Worm (Caenorhabditis elegans): ENCODE data around the gene ceh-14.

Gene ceh-14

DNA sequence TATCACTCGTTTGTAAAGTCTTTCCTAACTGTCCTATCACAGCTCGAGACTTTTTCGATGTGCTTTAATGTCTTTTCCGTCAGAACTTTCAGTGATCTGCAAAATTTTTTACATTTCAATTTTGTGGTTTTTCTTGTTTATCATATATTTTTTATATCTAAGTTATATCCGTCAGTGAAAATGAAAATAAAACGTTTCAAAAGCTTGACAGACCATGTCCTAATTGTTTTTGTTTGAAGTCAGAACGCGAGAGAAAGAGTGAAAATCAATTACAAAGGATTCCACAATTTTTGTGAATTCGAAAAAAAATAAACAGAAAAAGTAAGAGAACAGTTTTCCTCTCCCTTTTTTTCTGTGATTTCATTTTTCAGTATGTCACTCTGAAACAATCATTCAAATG lies 15.6 kb upstream of the ceh-14 start, which contains the start of gene F46C8.1:
Gene F46C8.1 (plus strand): TSS at position 301 of the 400 bp plus-strand sequence.
- no peak for TF ChIP-seq tab-1 (GFP tag; IDR thresholded peaks at IDR 0.05)
- no peak for TF ChIP-seq cog-1 (tag; optimal IDR thresholded peaks at IDR 0.05)
- TF ChIP-seq ztf-29 (GFP tag; IDR thresholded peaks at IDR 0.05) = no peak
- TF ChIP-seq ztf-23 (GFP tag; IDR thresholded peaks at IDR 0.05) = no peak
- TF ChIP-seq ref-1 (GFP tag; conservative IDR thresholded peaks at IDR 0.05) = no peak

DNA sequence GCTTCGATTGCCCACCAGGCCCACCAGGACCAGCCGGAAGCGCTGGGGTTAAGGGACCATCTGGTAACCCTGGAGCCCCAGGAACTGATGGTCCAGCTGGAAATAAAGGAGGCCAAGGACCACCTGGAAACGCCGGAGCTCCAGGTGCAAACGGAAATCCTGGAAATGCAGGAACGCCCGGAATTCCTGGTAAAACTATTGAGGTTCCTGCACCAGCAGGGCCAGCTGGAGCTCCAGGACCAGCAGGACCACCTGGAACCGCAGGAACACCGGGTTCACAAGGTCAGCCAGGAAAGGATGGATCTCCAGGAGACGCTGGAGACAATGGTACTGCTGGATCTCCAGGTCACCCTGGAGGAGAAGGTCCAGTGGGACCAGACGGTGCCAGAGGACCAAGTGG lies 15.2 kb upstream of the ceh-14 start:
- TF ChIP-seq cog-1 (tag; optimal IDR thresholded peaks at IDR 0.05) (no peak), flt-1 (GFP tag; IDR thresholded peaks at IDR 0.05) (no peak), T22C8.4 (GFP tag; IDR thresholded peaks at IDR 0.05) (no peak), klf-2 (GFP tag; conservative IDR thresholded peaks at IDR 0.05) (no peak), ref-1 (GFP tag; conservative IDR thresholded peaks at IDR 0.05) (no peak), tab-1 (GFP tag; IDR thresholded peaks at IDR 0.05) (no peak), ztf-23 (GFP tag; IDR thresholded peaks at IDR 0.05) (no peak), ztf-29 (GFP tag; IDR thresholded peaks at IDR 0.05) (no peak), med-1 (GFP tag; optimal IDR thresholded peaks at IDR 0.05; ENCODE audit: insufficient read depth) (no peak)

DNA sequence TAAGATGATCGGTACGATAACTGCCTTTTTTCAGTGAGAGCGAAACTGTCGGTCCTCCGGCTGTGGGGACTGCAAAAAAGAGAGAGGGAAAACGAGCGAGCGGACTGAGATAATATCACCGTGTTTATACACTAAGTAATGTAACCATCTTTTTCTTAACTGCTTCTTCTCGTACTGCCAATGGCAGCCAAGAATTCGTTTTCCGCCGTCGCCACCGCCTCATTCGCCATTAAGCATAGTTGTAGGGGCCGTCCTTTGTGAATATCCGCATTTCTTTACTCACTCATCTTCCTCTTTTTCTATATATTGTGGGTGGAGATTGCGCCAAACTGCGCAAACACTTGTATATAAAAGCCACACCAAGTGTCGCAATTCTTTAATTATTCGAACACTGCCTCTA lies 14.0 kb upstream of the ceh-14 start, which contains the start of gene col-174:
Gene col-174 (plus strand): TSS at position 301 of the 400 bp plus-strand sequence.
- no peak for TF ChIP-seq klf-2 (GFP tag; conservative IDR thresholded peaks at IDR 0.05)
- TF ChIP-seq ztf-23 (GFP tag; IDR thresholded peaks at IDR 0.05) = no peak
- TF ChIP-seq cog-1 (tag; optimal IDR thresholded peaks at IDR 0.05) = no peak
- no peak for TF ChIP-seq ref-1 (GFP tag; conservative IDR thresholded peaks at IDR 0.05)
- no peak for TF ChIP-seq tab-1 (GFP tag; IDR thresholded peaks at IDR 0.05)

DNA sequence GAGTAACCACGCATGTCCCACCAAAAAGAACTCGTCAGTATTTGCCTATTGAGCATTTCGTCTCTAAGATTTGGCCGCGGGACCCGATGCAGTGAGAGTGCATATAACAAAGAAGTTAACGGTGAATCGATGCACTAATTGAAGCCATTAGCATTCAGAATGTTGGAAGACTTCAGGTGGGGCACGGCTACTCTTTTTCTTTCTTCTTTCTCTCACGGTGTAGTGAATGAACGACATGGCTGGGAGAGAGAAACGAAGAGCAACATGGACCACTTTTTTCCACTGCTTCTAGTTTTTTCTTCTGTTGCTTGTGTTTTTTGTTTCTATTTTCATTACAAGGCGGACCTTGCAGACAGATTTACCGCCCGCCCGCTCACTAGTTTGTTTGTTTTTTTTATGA lies 8.5 kb upstream of the ceh-14 start:
- TF ChIP-seq ztf-23 (GFP tag; IDR thresholded peaks at IDR 0.05) (no peak), tab-1 (GFP tag; IDR thresholded peaks at IDR 0.05) (no peak), med-1 (GFP tag; optimal IDR thresholded peaks at IDR 0.05; ENCODE audit: insufficient read depth) (no peak), T22C8.4 (GFP tag; IDR thresholded peaks at IDR 0.05) (no peak), ref-1 (GFP tag; conservative IDR thresholded peaks at IDR 0.05) (no peak)

DNA sequence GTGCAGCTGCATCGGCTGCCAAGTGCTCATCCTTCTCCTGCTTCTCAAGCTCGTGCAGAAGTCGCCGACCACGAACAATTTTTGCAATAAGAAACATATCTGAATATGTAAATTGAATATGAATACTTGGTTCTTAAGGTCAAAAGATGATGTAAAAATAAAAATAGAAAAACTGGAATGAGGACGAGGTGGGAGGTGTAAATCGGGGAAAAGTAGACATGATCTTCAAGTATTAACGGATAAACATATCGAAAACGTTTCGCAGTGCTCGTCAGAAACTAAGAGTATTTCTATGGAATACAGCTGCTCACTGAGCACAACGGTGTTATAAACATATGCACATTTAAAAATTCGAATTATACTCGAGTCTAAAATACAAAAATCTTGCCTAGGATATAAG lies 7.5 kb upstream of the ceh-14 start, which contains the start of gene glb-16:
Gene glb-16 (minus strand): TSS at position 101 of the 400 bp plus-strand sequence.
- TF ChIP-seq klf-2 (GFP tag; conservative IDR thresholded peaks at IDR 0.05) (no peak), flt-1 (GFP tag; IDR thresholded peaks at IDR 0.05) (no peak), tab-1 (GFP tag; IDR thresholded peaks at IDR 0.05) (no peak), ref-1 (GFP tag; conservative IDR thresholded peaks at IDR 0.05) (no peak), ztf-29 (GFP tag; IDR thresholded peaks at IDR 0.05) (no peak), med-1 (GFP tag; optimal IDR thresholded peaks at IDR 0.05; ENCODE audit: insufficient read depth) (no peak), ztf-23 (GFP tag; IDR thresholded peaks at IDR 0.05) (no peak), cog-1 (tag; optimal IDR thresholded peaks at IDR 0.05) (no peak), T22C8.4 (GFP tag; IDR thresholded peaks at IDR 0.05) (no peak)

DNA sequence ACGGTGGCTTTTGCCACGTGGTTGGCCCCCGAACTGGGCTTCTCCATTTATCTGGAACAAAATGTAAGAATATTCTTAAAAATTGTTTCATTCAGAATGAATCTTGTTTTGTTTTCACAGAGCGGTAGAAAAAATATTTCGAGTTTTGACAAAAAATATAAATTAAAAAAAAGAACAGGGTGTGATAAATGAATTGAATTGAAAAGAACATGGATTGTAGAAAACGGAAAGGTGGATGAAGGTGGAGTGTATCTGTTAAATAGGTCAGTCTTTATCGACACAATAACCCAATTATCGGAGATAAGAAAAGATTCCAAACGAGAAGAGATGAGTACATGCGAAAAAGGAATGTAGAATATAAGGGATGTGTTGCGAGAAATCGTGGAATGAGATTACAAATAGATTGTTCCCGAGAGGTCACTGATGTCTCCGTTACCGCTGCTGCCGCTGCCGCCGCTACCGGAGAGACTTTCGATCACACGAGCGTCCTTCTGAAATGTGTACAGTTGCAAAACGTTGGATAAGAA lies 5.3 kb upstream of the ceh-14 start, which contains the start of gene dpy-7:
Gene dpy-7 (minus strand): TSS at position 51 of the 527 bp plus-strand sequence.
- TF ChIP-seq ztf-29 (GFP tag; IDR thresholded peaks at IDR 0.05) (no peak), flt-1 (GFP tag; IDR thresholded peaks at IDR 0.05) (no peak), cog-1 (tag; optimal IDR thresholded peaks at IDR 0.05) (no peak), klf-2 (GFP tag; conservative IDR thresholded peaks at IDR 0.05) (no peak), ztf-23 (GFP tag; IDR thresholded peaks at IDR 0.05) (no peak), tab-1 (GFP tag; IDR thresholded peaks at IDR 0.05) (no peak), T22C8.4 (GFP tag; IDR thresholded peaks at IDR 0.05) (no peak), med-1 (GFP tag; optimal IDR thresholded peaks at IDR 0.05; ENCODE audit: insufficient read depth) (no peak), ref-1 (GFP tag; conservative IDR thresholded peaks at IDR 0.05) (no peak)

DNA sequence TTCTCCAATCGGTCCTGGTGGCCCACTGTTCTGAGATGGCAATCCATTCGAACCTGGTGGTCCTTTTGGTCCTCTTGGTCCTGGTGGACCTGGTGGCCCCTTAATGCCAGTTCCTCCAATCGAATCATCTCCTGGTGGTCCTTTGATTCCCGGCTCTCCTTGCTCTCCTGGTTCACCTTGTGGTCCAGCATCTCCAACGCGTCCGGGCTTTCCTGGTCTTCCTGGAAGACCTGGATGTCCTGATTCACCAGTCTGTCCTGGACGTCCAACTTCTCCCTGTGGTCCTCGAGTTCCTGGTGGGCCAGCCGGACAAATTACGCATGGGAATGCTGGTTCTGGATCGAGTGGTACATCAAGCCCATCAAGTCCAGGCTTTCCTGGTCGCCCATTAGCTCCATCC lies 4.3 kb upstream of the ceh-14 start:
- no peak for TF ChIP-seq klf-2 (GFP tag; conservative IDR thresholded peaks at IDR 0.05)
- TF ChIP-seq cog-1 (tag; optimal IDR thresholded peaks at IDR 0.05) = no peak
- no peak; the same call in 1 of the 2 replicates for TF ChIP-seq ztf-29 (GFP tag; IDR thresholded peaks at IDR 0.05)
- no peak for TF ChIP-seq T22C8.4 (GFP tag; IDR thresholded peaks at IDR 0.05)
- no peak for TF ChIP-seq ref-1 (GFP tag; conservative IDR thresholded peaks at IDR 0.05)
- TF ChIP-seq ztf-23 (GFP tag; IDR thresholded peaks at IDR 0.05) = no peak
- no peak for TF ChIP-seq flt-1 (GFP tag; IDR thresholded peaks at IDR 0.05)
- TF ChIP-seq tab-1 (GFP tag; IDR thresholded peaks at IDR 0.05) = no peak
- TF ChIP-seq med-1 (GFP tag; optimal IDR thresholded peaks at IDR 0.05; ENCODE audit: insufficient read depth) = no peak

DNA sequence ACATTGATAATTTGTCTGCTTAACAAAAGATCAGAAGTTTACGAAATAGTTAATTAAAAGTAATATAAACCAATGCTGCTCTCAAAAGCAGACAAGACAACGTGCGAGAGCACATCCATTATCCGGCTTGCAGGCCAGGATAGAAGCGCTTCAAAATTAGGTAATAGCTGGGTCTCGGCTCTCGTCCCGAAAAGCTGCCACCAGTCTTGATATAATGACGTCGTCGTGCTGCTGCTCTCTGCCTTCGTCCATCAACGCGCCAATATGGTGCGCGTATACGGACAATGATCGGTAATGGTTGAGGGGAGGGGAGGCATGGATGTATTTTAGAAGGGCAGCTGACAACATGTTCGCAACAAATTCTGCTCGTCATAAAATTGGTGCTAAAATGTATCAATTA lies 1.9 kb upstream of the ceh-14 start:
- no peak for TF ChIP-seq T22C8.4 (GFP tag; IDR thresholded peaks at IDR 0.05)

DNA sequence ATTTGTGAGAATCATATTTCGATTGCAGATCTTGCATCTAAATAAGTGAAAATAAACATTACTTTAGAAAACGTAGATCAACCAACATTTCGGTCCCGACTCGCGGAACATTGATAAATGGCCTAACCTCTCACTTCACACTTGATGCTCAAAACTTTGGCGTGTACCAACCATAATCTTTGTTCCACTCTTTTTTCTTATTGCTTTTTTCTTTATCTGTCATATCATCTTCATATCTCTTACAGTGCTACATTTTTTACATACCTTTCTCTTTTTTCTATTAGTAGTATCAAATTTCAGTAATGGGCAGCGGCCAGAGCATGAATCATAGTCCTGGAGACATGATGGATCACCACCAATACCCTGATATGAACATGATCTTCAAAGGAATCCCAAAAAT lies 7.3 kb downstream of the ceh-14 start, which contains the start of gene F46C8.3:
Gene F46C8.3 (plus strand): TSS at position 301 of the 400 bp plus-strand sequence.
- TF ChIP-seq med-1 (GFP tag; optimal IDR thresholded peaks at IDR 0.05; ENCODE audit: insufficient read depth) (no peak), ztf-23 (GFP tag; IDR thresholded peaks at IDR 0.05) (no peak), T22C8.4 (GFP tag; IDR thresholded peaks at IDR 0.05) (no peak), cog-1 (tag; optimal IDR thresholded peaks at IDR 0.05) (no peak), ref-1 (GFP tag; conservative IDR thresholded peaks at IDR 0.05) (no peak), klf-2 (GFP tag; conservative IDR thresholded peaks at IDR 0.05) (no peak), ztf-29 (GFP tag; IDR thresholded peaks at IDR 0.05) (no peak), tab-1 (GFP tag; IDR thresholded peaks at IDR 0.05) (no peak), flt-1 (GFP tag; IDR thresholded peaks at IDR 0.05) (no peak)

DNA sequence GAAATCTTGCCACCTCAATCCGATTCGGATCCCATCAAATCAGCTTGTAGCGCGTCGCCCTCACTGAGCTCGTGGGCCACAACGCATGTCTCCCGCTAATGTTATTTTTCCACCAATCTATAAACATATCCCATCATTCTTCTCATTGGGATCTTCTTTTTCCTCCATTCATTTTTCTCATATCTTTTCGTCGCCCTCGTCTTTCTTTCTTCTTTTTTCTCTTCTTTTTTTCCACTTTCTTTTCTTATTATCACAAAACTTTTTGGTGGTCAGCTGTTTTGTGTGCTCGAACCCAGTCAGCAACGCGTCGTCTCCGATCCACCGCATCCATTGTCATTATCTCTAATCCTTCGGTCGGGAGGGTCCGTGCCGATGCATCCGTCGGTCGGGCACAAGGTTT lies 8.7 kb downstream of the ceh-14 start:
- TF ChIP-seq flt-1 (GFP tag; IDR thresholded peaks at IDR 0.05) = no peak

DNA sequence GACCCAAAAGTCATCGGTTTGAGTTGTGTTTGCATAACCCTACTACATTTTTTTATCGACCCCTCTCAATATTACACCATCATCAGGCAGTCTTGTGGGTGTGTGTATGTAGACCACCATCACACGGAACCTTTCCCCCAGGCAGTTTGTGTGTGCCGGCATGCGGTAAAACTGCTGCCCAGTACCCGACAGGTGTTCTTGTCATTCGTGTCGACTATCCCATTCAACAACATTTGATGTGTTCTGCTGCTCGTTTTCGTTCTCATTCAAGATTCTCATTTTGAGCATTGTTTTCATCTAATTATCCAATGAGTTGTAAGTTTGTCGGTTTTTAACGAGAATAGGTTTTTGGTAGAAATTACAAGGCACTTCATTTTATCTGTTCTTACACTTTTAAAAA lies 9.9 kb downstream of the ceh-14 start:
- TF ChIP-seq med-1 (GFP tag; optimal IDR thresholded peaks at IDR 0.05; ENCODE audit: insufficient read depth) (no peak), ref-1 (GFP tag; conservative IDR thresholded peaks at IDR 0.05) (no peak), klf-2 (GFP tag; conservative IDR thresholded peaks at IDR 0.05) (no peak)

All from whole organism, midembryonic.